Worm (Caenorhabditis elegans): Measurements from ENCODE around the gene C14A4.12.

The C14A4.12 gene

ce11 chrII:10612743-10613142, at the start of gene C14A4.12:
Gene C14A4.12, plus strand, starts transcription at chrII:10613043.
- TF ChIP-seq unc-62 (GFP tag; optimal IDR thresholded peaks at IDR 0.05): no peak

ce11 chrII:10563368-10563767, 49.5 kb upstream of the C14A4.12 start, which contains the start of gene cdc-48.1:
Gene cdc-48.1, minus strand, starts transcription at chrII:10563407.
- peak; percentile 74 for TF ChIP-seq unc-62 (GFP tag; optimal IDR thresholded peaks at IDR 0.05)

DNA sequence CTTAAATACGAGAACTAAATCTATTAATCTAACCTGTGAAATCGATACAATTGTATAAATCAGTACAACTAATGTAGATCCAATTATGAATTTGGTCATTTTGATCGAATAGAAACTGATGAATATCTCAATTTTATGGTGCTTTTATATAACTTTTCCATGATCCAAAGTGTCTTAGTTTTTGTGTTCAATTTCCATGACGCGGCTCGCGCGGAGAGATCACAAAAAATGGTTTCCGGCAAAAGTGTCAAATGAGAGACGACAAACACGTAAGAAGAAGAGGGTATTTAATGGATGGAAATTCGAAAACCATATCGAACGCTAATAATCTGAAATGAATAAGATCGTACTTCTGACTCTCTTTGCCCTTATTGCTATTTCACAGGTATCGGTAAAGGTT, 48.3 kb upstream of the C14A4.12 start, which contains the start of the genes C06A1.6 and C06A1.7:
Gene C06A1.6, minus strand, starts transcription at position 101 of the 400 bp plus-strand sequence.
Gene C06A1.7, plus strand, starts transcription at position 314 of the 400 bp plus-strand sequence.
- TF ChIP-seq unc-62 (GFP tag; optimal IDR thresholded peaks at IDR 0.05): no peak

- TF ChIP-seq unc-62 (GFP tag; optimal IDR thresholded peaks at IDR 0.05): no peak
Measured at ce11 chrII:10566458-10566857, 46.4 kb upstream of the C14A4.12 start.

DNA sequence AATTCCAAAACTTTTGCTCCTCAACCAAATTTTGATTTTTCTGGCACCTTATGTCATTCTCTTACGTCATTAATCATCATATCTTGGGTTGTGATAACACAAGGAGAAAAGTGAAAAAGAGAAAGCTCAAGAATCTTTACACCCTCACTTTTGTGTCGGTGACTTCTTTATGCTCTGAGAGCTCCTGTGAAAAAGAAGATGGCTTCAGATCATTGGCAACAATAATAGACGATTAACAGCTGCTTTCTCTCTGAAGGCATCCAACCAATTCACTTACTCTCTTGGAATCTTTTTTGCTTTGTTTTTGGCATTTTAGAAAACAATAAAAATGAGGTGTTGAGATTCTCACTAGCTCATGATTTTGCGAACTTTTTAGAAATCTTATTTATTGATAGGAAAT, 43.3 kb upstream of the C14A4.12 start:
- TF ChIP-seq unc-62 (GFP tag; optimal IDR thresholded peaks at IDR 0.05): no peak

DNA sequence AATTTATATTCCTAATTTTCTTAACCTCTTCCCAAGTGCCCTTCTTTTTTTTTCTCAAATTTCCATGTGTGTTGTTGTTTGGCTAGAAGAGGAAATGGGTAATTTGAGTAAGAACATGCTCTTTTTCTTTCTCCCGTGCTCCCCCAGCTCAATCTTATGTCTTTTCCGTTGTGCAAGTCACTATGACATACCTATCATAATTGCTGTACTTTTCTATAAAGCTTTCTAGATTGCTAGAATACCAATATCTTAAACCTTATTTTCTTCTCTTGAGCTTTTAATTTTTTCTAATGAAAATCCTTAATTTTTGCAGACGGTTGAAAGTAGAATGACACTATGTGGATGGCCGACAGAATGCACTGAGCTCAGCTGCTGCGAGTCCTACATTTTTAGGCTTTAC, 42.5 kb upstream of the C14A4.12 start, which contains the start of gene txt-13:
Gene txt-13, plus strand, starts transcription at position 301 of the 400 bp plus-strand sequence.
- no peak for TF ChIP-seq unc-62 (GFP tag; optimal IDR thresholded peaks at IDR 0.05)

DNA sequence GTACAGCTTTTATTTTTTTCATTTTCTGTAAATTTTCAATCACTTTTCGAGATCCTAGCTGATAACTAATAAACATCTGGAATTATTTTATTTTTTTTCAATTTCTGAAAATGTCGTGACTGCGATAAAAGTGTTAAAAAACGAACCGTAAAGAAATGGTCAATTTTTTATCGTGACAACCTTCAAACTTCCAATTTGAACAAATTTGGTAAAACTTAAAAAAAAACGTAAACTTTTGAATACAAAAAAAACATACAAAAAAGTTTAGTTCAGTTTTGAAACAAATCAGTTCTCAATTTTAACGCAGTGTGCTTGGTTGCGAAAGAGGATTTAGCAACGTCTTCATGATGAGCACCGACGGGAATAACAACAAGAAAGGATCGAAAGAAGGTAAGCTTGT, 40.9 kb upstream of the C14A4.12 start, which contains the start of gene C06A1.3:
Gene C06A1.3, plus strand, starts transcription at position 301 of the 400 bp plus-strand sequence.
- TF ChIP-seq unc-62 (GFP tag; optimal IDR thresholded peaks at IDR 0.05): no peak

DNA sequence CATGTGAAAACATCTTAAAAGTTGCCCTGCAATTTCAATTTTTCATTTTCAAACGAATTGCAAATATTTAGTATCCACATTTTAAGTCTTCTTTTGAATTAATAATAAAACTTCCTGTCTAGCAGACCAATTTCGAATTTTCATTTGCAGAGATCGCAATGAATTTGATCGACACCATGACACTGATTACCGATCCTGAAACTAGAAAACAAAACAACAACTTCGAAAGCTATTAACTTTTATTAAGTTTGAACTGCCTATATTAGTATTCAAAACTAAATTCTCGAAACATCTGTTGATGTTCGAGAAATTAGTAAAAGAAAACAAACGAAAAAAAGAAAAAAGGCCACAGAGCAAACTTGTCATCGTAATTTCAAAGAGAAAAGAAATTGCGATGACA, 38.7 kb upstream of the C14A4.12 start:
- no peak for TF ChIP-seq unc-62 (GFP tag; optimal IDR thresholded peaks at IDR 0.05)

DNA sequence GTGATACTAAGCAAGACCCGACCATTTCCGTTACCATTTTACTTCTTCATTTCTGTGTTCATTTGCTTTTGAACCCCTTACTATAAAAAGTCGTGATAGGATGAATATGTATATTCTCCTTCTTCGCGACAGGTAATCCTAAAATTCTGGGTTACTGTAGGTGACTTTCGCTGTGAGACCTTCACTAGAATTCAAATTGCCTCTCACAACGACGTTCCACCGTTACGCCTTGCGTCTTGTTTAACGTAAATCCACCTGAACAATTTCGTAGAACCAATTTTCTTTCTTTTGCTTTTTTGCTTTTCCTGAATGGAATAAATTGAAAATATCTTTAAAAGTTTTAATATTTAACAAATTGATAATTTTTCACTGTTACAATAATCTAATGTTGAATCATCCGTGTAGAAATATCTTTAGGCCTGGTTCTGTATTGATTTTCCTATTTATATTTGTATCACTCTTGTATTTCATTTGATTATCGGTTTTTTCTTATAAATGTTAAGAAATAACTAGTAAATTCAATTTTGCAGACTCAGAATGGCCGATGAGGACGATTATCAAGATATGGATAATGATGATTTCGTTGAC, 33.9 kb upstream of the C14A4.12 start, which contains the start of gene rpb-6:
Gene rpb-6, plus strand, starts transcription at position 538 of the 588 bp plus-strand sequence.
- no peak for TF ChIP-seq unc-62 (GFP tag; optimal IDR thresholded peaks at IDR 0.05)

- TF ChIP-seq unc-62 (GFP tag; optimal IDR thresholded peaks at IDR 0.05): no peak
Measured at ce11 chrII:10579655-10580054, 33.2 kb upstream of the C14A4.12 start, which contains the start of gene dohh-1. Gene dohh-1, plus strand, starts transcription at chrII:10579955.

DNA sequence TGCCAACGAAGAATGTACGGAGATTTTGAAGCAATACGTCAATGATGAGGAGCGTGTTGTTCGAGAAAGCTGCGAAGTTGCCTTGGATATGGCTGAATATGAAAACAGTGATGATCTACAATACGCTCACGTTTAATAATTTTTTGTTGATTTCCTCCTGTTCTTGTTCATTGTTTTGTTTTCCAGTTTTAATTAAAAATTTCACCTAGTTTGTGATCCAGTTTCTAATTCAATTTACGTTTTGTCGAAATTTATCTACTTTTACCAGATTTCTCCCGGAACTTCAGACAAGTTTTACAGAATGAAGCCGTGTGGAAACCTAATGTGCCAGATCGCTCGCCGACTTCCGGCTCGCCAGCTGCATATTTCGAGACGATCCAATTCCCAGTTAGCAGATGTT, 32.0 kb upstream of the C14A4.12 start, which contains the start of gene dap-3:
Gene dap-3, plus strand, starts transcription at position 301 of the 400 bp plus-strand sequence.
- no peak for TF ChIP-seq unc-62 (GFP tag; optimal IDR thresholded peaks at IDR 0.05)

DNA sequence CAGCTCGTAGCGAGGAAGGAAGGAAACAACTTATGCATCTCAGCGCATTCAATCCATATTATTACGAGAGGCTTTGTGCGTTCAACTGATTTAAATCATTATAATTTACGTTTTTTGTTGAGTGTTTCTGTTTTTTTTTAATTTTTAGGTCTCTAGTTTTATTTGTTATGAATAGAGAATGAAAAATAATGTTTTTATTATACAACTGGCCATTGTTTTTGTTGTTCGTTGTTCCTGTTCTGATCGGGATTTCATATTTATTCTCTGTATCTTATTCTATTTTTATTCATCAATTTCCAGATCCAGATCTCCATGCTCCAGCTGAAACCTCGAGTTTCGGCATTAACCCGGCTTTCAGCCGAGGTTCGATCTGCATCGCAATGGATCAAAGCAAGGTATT, 30.5 kb upstream of the C14A4.12 start, which contains the start of gene mrps-22:
Gene mrps-22, plus strand, starts transcription at position 301 of the 400 bp plus-strand sequence.
- no peak for TF ChIP-seq unc-62 (GFP tag; optimal IDR thresholded peaks at IDR 0.05)

ce11 chrII:10584036-10584435, 28.8 kb upstream of the C14A4.12 start, which contains the start of gene algn-9:
Gene algn-9, plus strand, starts transcription at chrII:10584336.
- no peak for TF ChIP-seq unc-62 (GFP tag; optimal IDR thresholded peaks at IDR 0.05)

DNA sequence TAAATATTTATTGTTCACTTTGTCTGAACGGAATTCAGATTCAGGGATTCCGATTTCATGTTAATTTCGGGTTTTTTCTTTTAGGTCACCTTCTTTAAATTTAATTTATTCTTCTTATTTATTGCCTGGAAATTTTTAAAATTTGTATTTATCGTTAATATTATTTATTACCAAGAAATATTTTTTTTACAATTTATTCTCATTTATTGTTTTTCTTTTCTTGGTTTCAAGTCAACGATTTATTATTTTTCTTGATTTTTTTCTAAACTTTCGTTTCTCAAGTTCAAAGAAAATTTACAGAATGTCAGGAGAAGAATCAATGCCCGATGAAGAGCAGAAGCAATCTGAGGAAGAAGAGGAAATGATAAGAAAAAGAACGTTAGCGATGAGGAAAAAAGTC, 25.1 kb upstream of the C14A4.12 start, which contains the start of gene crn-3:
Gene crn-3, plus strand, starts transcription at position 301 of the 400 bp plus-strand sequence.
- TF ChIP-seq unc-62 (GFP tag; optimal IDR thresholded peaks at IDR 0.05): no peak

ce11 chrII:10592452-10592851, 20.4 kb upstream of the C14A4.12 start, which contains the start of gene crn-5:
Gene crn-5, plus strand, starts transcription at chrII:10592752.
- no peak for TF ChIP-seq unc-62 (GFP tag; optimal IDR thresholded peaks at IDR 0.05)

- no peak for TF ChIP-seq unc-62 (GFP tag; optimal IDR thresholded peaks at IDR 0.05)
Measured at ce11 chrII:10594312-10594711, 18.5 kb upstream of the C14A4.12 start.

ce11 chrII:10594758-10595157, 18.1 kb upstream of the C14A4.12 start, which contains the start of gene C14A4.6:
Gene C14A4.6, minus strand, starts transcription at chrII:10594776.
- TF ChIP-seq unc-62 (GFP tag; optimal IDR thresholded peaks at IDR 0.05): no peak
